Worm (Caenorhabditis elegans): ENCODE measurements around the gene fbxc-58.

fbxc-58 gene

DNA sequence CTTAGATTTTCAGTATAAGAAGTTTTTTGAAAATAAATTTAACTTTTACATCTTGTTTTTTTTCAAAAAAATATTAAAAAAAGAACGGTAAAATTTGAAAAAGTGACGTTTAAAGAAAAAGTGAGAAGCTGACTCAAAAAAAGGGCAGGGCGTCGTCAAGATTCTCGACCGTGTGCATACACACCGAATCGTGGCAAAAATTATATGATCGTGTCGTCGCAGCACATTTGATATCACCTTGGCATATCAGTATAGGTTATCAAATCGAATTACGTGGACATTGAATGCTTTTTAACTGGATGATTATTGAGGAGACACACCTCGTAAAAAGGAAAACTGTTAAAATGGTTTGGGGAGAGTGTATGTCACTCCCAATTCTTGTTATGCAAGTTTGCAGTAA, 38.3 kb upstream of the fbxc-58 start:
- TF ChIP-seq nhr-41 (GFP tag; IDR thresholded peaks at IDR 0.05) (0 out of 2 replicates have a peak, but pooled peaks have one; percentile 40), aly-2 (tag; optimal IDR thresholded peaks at IDR 0.05) (no peak), ctbp-1 (GFP tag; IDR thresholded peaks at IDR 0.05) (no peak), snpc-4 (tag; optimal IDR thresholded peaks at IDR 0.05) (no peak), unc-62 (GFP tag; optimal IDR thresholded peaks at IDR 0.05 in 1 of 2) (no peak), unc-62 (tag; optimal IDR thresholded peaks at IDR 0.05) (no peak), lim-7 (GFP tag; IDR thresholded peaks at IDR 0.05) (no peak), mep-1 (tag; optimal IDR thresholded peaks at IDR 0.05) (peak; percentile 21), nhr-77 (tag; optimal IDR thresholded peaks at IDR 0.05) (peak; percentile 82), dve-1 (tag; optimal IDR thresholded peaks at IDR 0.05; ENCODE audit: insufficient read depth) (peak; percentile 73), zfp-2 (tag; optimal IDR thresholded peaks at IDR 0.05) (no peak), F26F4.8 (GFP tag; conservative IDR thresholded peaks at IDR 0.05) (no peak), nhr-102 (tag; optimal IDR thresholded peaks at IDR 0.05) (peak; percentile 24), lin-38 (GFP tag; IDR thresholded peaks at IDR 0.05) (peak; percentile 39; the same call in 1 of the 2 replicates), lin-39 (tag; optimal IDR thresholded peaks at IDR 0.05) (no peak), zfp-3 (GFP tag; conservative IDR thresholded peaks at IDR 0.05) (no peak), ZK546.5 (tag; optimal IDR thresholded peaks at IDR 0.05) (no peak), nhr-28 (tag; optimal IDR thresholded peaks at IDR 0.05) (peak; percentile 91), T20F7.1 (GFP tag; optimal IDR thresholded peaks at IDR 0.05) (peak; percentile 29), nhr-111 (GFP tag; optimal IDR thresholded peaks at IDR 0.05) (no peak), Y5F2A.4 (GFP tag; optimal IDR thresholded peaks at IDR 0.05) (no peak), lsy-2 (tag; optimal IDR thresholded peaks at IDR 0.05) (no peak), ama-1 (optimal IDR thresholded peaks at IDR 0.05) (peak; percentile 34), ceh-44 (GFP tag; IDR thresholded peaks at IDR 0.05) (no peak), spr-3 (GFP tag; optimal IDR thresholded peaks at IDR 0.05) (no peak), ZK337.2 (GFP tag; IDR thresholded peaks at IDR 0.05) (no peak), mxl-3 (GFP tag; optimal IDR thresholded peaks at IDR 0.05) (peak; percentile 53), nhr-76 (tag; optimal IDR thresholded peaks at IDR 0.05) (no peak), lin-1 (GFP tag; IDR thresholded peaks at IDR 0.05) (0 out of 2 replicates have a peak, but pooled peaks have one; percentile 27), egl-43 (GFP tag; IDR thresholded peaks at IDR 0.05) (no peak), dmd-6 (GFP tag; IDR thresholded peaks at IDR 0.05) (peak; percentile 80), tag-97 (GFP tag; IDR thresholded peaks at IDR 0.05) (no peak), nhr-48 (tag; optimal IDR thresholded peaks at IDR 0.05) (no peak), daf-12 (tag; optimal IDR thresholded peaks at IDR 0.05) (no peak), ceh-62 (tag; optimal IDR thresholded peaks at IDR 0.05) (no peak), R02D3.7 (tag; optimal IDR thresholded peaks at IDR 0.05) (no peak), hlh-30 (tag; optimal IDR thresholded peaks at IDR 0.05; ENCODE audit: insufficient read depth) (peak; percentile 5), php-3 (GFP tag; IDR thresholded peaks at IDR 0.05) (peak; percentile 88), aha-1 (tag) (peak; percentile 58), fkh-10 (GFP tag; optimal IDR thresholded peaks at IDR 0.05) (no peak), zip-11 (GFP tag; IDR thresholded peaks at IDR 0.05) (no peak), mes-2 (tag; optimal IDR thresholded peaks at IDR 0.05; ENCODE audit: poor library complexity, severe bottlenecking) (peak; percentile 11), daf-16 (GFP tag; optimal IDR thresholded peaks at IDR 0.05) (peak in 1 of 2 experiments; percentile 2), daf-16 (tag; optimal IDR thresholded peaks at IDR 0.05) (peak; percentile 59), hlh-11 (tag; optimal IDR thresholded peaks at IDR 0.05) (peak; percentile 79), nhr-6 (tag; optimal IDR thresholded peaks at IDR 0.05) (no peak), unc-130 (GFP tag; optimal IDR thresholded peaks at IDR 0.05) (no peak), rbr-2 (tag; optimal IDR thresholded peaks at IDR 0.05) (no peak), pqm-1 (tag; optimal IDR thresholded peaks at IDR 0.05) (peak; percentile 97)
